Worm (Caenorhabditis elegans) whole organism, L2 larva: ENCODE results near the gene gst-41.

Source experiments
- C34F6.9 ChIP-seq: fragments of 150-350 bp; optimal IDR thresholded peaks from 2 replicates; lab custom pipeline; 2014; ENCODE audit warnings: missing biosample characterization, missing genetic modification characterization
- R02D3.7 ChIP-seq: fragments of 150-350 bp; optimal IDR thresholded peaks from 2 replicates; lab custom pipeline; 2014; ENCODE audit warnings: missing biosample characterization, missing genetic modification characterization
- Y55F3AM.14 ChIP-seq: fragments of 200-800 bp; sonication (Bioruptor generic); optimal IDR thresholded peaks from 2 replicates; lab custom pipeline; 2018; ENCODE audit warnings: mild to moderate bottlenecking, missing genetic modification characterization, missing compliant biosample characterization
- ZK546.5 ChIP-seq: sonication (generic microtip); optimal IDR thresholded peaks from 2 replicates; lab custom pipeline; 2017; ENCODE audit warnings: missing biosample characterization, missing genetic modification characterization
- alr-1 ChIP-seq: fragments of 150-350 bp; optimal IDR thresholded peaks from 2 replicates; lab custom pipeline; 2014; ENCODE audit warnings: missing biosample characterization, missing genetic modification characterization
- aly-2 ChIP-seq: fragments of 150-350 bp; optimal IDR thresholded peaks from 2 replicates; lab custom pipeline; 2014; ENCODE audit warnings: missing biosample characterization, missing genetic modification characterization
- ceh-82 ChIP-seq: fragments of 150-350 bp; optimal IDR thresholded peaks from 2 replicates; lab custom pipeline; 2014; ENCODE audit warnings: missing biosample characterization, missing genetic modification characterization
- dmd-4 ChIP-seq: sonication (generic microtip); optimal IDR thresholded peaks from 2 replicates; lab custom pipeline; 2017; ENCODE audit warnings: missing biosample characterization, missing genetic modification characterization
- egl-27 ChIP-seq: sonication (generic microtip); optimal IDR thresholded peaks from 3 replicates; lab custom pipeline; 2017; ENCODE audit warnings: missing biosample characterization, missing genetic modification reagents, missing genetic modification characterization
- elt-1 ChIP-seq: fragments of 150-350 bp; optimal IDR thresholded peaks from 2 replicates; lab custom pipeline; 2014; ENCODE audit warnings: missing biosample characterization, missing genetic modification characterization
- fos-1 ChIP-seq: fragments of 150-350 bp; optimal IDR thresholded peaks from 2 replicates; lab custom pipeline; 2014; ENCODE audit warnings: missing biosample characterization, missing genetic modification characterization
- gmeb-1 ChIP-seq: fragments of 150-350 bp; optimal IDR thresholded peaks from 2 replicates; lab custom pipeline; 2014; ENCODE audit warnings: missing biosample characterization, missing genetic modification characterization
- lin-11 ChIP-seq: fragments of 150-350 bp; sonication (generic microtip); optimal IDR thresholded peaks from 2 replicates; lab custom pipeline; 2014; ENCODE audit warnings: missing biosample characterization, missing genetic modification characterization, inconsistent platforms, mixed read lengths
- lin-13 ChIP-seq: fragments of 150-350 bp; optimal IDR thresholded peaks from 2 replicates; lab custom pipeline; 2014; ENCODE audit warnings: missing biosample characterization, missing genetic modification reagents, missing genetic modification characterization
- lin-39 ChIP-seq: fragments of 150-350 bp; optimal IDR thresholded peaks from 2 replicates; lab custom pipeline; 2014; ENCODE audit warnings: missing biosample characterization, missing genetic modification reagents, missing genetic modification characterization
- lsy-2 ChIP-seq, 2 experiments: fragments of 150-350 bp in 1 of 2; sonication (generic microtip) in 1 of 2; optimal IDR thresholded peaks; 2 replicates each; lab custom pipeline; 2014 to 2017; ENCODE audit warnings: missing biosample characterization in 2 of 2, missing genetic modification characterization in 2 of 2
- mab-5 ChIP-seq: fragments of 150-350 bp; optimal IDR thresholded peaks from 2 replicates; lab custom pipeline; 2014; ENCODE audit warnings: missing biosample characterization, missing genetic modification characterization
- mbf-1 ChIP-seq: sonication (generic microtip); optimal IDR thresholded peaks from 2 replicates; lab custom pipeline; 2017; ENCODE audit warnings: missing biosample characterization, missing genetic modification characterization
- mdl-1 ChIP-seq, 2 experiments: fragments of 150-350 bp in 1 of 2; sonication (generic microtip) in 1 of 2; optimal IDR thresholded peaks; 2 replicates each; lab custom pipeline; 2017; ENCODE audit warnings: missing biosample characterization in 2 of 2, missing genetic modification characterization in 2 of 2
- nhr-10 ChIP-seq: sonication (generic microtip); optimal IDR thresholded peaks from 2 replicates; lab custom pipeline; 2017; ENCODE audit warnings: missing biosample characterization, missing genetic modification characterization
- nhr-11 ChIP-seq: fragments of 150-350 bp; optimal IDR thresholded peaks from 2 replicates; lab custom pipeline; 2014; ENCODE audit warnings: missing biosample characterization, missing genetic modification characterization
- nhr-129 ChIP-seq: fragments of 150-350 bp; optimal IDR thresholded peaks from 2 replicates; lab custom pipeline; 2014; ENCODE audit warnings: missing biosample characterization, missing genetic modification characterization
- nhr-21 ChIP-seq: fragments of 150-350 bp; optimal IDR thresholded peaks from 2 replicates; lab custom pipeline; 2014; ENCODE audit warnings: missing biosample characterization, missing genetic modification characterization
- nhr-25 ChIP-seq: fragments of 150-350 bp; sonication (generic microtip); optimal IDR thresholded peaks from 3 replicates; lab custom pipeline; 2014; ENCODE audit warnings: missing biosample characterization, missing genetic modification characterization
- nhr-6 ChIP-seq: fragments of 150-350 bp; optimal IDR thresholded peaks from 2 replicates; lab custom pipeline; 2014; ENCODE audit warnings: missing biosample characterization, missing genetic modification characterization
- nhr-77 ChIP-seq: fragments of 150-350 bp; optimal IDR thresholded peaks from 2 replicates; lab custom pipeline; 2014; ENCODE audit warnings: missing biosample characterization, missing genetic modification characterization
- peb-1 ChIP-seq: fragments of 150-350 bp; optimal IDR thresholded peaks from 2 replicates; lab custom pipeline; 2014; ENCODE audit warnings: missing biosample characterization, missing genetic modification characterization
- sem-4 ChIP-seq: fragments of 150-350 bp; optimal IDR thresholded peaks from 2 replicates; lab custom pipeline; 2014; ENCODE audit warnings: missing biosample characterization, missing genetic modification reagents, missing genetic modification characterization
- sma-9 ChIP-seq, 2 experiments: fragments of 150-350 bp in 1 of 2; sonication (generic microtip) in 1 of 2; optimal IDR thresholded peaks; 2 replicates each; lab custom pipeline; 2014 to 2016; ENCODE audit warnings: missing genetic modification characterization in 2 of 2, mild to moderate bottlenecking in 1 of 2, missing biosample characterization in 1 of 2, missing compliant biosample characterization in 1 of 2, missing genetic modification reagents in 1 of 2, moderate library complexity in 1 of 2
- unc-39 ChIP-seq: fragments of 150-350 bp; optimal IDR thresholded peaks from 2 replicates; lab custom pipeline; 2014; ENCODE audit warnings: missing biosample characterization, missing genetic modification characterization
- unc-55 ChIP-seq: fragments of 150-350 bp; sonication (generic microtip); optimal IDR thresholded peaks from 3 replicates; lab custom pipeline; 2014; ENCODE audit warnings: missing biosample characterization, missing genetic modification reagents, missing genetic modification characterization
- unc-62 ChIP-seq: fragments of 150-350 bp; optimal IDR thresholded peaks from 2 replicates; lab custom pipeline; 2014; ENCODE audit warnings: missing biosample characterization, missing genetic modification reagents, missing genetic modification characterization
- zag-1 ChIP-seq: fragments of 150-350 bp; optimal IDR thresholded peaks from 2 replicates; lab custom pipeline; 2014; ENCODE audit warnings: missing biosample characterization, missing genetic modification characterization
- ztf-11 ChIP-seq: sonication (generic microtip); optimal IDR thresholded peaks from 2 replicates; lab custom pipeline; 2017; ENCODE audit warnings: missing biosample characterization, missing genetic modification characterization
- ztf-4 ChIP-seq: fragments of 150-350 bp; optimal IDR thresholded peaks from 2 replicates; lab custom pipeline; 2014; ENCODE audit warnings: missing biosample characterization, missing genetic modification characterization

Gene gst-41

ce11 chrV:7431016-7431415, 31.9 kb upstream of the gst-41 start, which contains the start of gene srw-71:
TSS of gene srw-71 (minus strand) at chrV:7431116.
- no peak for TF ChIP-seq mbf-1 (tag; lab: Kevin White, UChicago)
- TF ChIP-seq R02D3.7 (tag; lab: Kevin White, UChicago), result no peak
- no peak for TF ChIP-seq lin-39 (tag; lab: Kevin White, UChicago)
- TF ChIP-seq ceh-82 (tag; lab: Kevin White, UChicago), result no peak
- no peak for TF ChIP-seq nhr-10 (tag; lab: Kevin White, UChicago)
- TF ChIP-seq ztf-4 (tag; lab: Kevin White, UChicago), result no peak
- no peak for TF ChIP-seq lin-13 (GFP tag; lab: Kevin White, UChicago)
- no peak for TF ChIP-seq unc-55 (GFP tag; lab: Kevin White, UChicago)
- TF ChIP-seq mdl-1 (tag; optimal IDR thresholded peaks at IDR 0.05; lab: Kevin White, UChicago), result no peak
- TF ChIP-seq fos-1 (tag; lab: Kevin White, UChicago), result no peak
- no peak for TF ChIP-seq ztf-11
- no peak for TF ChIP-seq lsy-2 (tag; optimal IDR thresholded peaks at IDR 0.05; lab: Kevin White, UChicago)
- TF ChIP-seq aly-2 (tag; lab: Kevin White, UChicago), result no peak
- TF ChIP-seq unc-62 (GFP tag; lab: Kevin White, UChicago), result no peak
- TF ChIP-seq dmd-4 (tag; lab: Kevin White, UChicago), result no peak
- no peak for TF ChIP-seq nhr-21 (tag; lab: Kevin White, UChicago)
- TF ChIP-seq C34F6.9, result no peak
- TF ChIP-seq ZK546.5 (tag; lab: Kevin White, UChicago), result no peak

- TF ChIP-seq lin-11, result no peak
Observed at ce11 chrV:7428880-7429279, 29.8 kb upstream of the gst-41 start, which contains the start of gene srw-69. TSS of gene srw-69 (minus strand) at chrV:7428980.

- TF ChIP-seq egl-27 (no peak), nhr-25 (tag; lab: Kevin White, UChicago) (no peak), ztf-11 (no peak), Y55F3AM.14 (GFP tag; lab: Kevin White, UChicago) (no peak), sem-4 (tag; lab: Kevin White, UChicago) (no peak), ZK546.5 (tag; lab: Kevin White, UChicago) (no peak), nhr-21 (tag; lab: Kevin White, UChicago) (no peak), alr-1 (tag; lab: Kevin White, UChicago) (no peak), nhr-6 (tag; lab: Kevin White, UChicago) (no peak), unc-39 (tag; lab: Kevin White, UChicago) (no peak), nhr-129 (no peak), lin-39 (tag; lab: Kevin White, UChicago) (no peak), dmd-4 (tag; lab: Kevin White, UChicago) (no peak), nhr-10 (tag; lab: Kevin White, UChicago) (no peak), mab-5 (tag; lab: Kevin White, UChicago) (no peak)
Observed at ce11 chrV:7426594-7426993, 27.5 kb upstream of the gst-41 start, which contains the start of gene srw-68. TSS of gene srw-68 (minus strand) at chrV:7426694.

DNA sequence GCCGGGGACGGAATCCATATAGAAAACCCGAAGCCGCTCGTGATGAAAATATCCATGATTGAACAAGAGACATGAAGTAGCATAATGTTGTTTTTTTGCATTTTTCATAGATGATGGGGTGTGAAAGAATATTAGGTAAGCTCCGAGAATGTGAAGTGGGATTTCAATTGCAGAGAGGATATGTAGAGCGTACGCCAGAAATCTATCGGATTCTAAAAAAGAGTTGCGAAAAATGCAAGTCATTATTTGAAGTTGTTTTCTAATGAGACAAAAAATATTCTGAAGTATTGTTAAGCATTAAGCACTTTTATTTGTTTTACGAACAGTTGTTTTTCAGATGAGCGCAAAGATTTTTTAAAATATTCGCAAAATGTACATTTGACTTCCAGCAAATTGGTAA, 25.2 kb upstream of the gst-41 start, which contains the start of gene F18E3.10:
TSS of gene F18E3.10 (minus strand) at position 101 of the 400 bp plus-strand sequence.
- TF ChIP-seq lin-39 (tag; lab: Kevin White, UChicago) (no peak), elt-1 (tag; lab: Kevin White, UChicago) (no peak), unc-39 (tag; lab: Kevin White, UChicago) (no peak), nhr-129 (no peak), R02D3.7 (tag; lab: Kevin White, UChicago) (no peak), sma-9 (GFP tag; optimal IDR thresholded peaks at IDR 0.05; lab: Kevin White, UChicago) (no peak), sma-9 (tag; optimal IDR thresholded peaks at IDR 0.05; lab: Kevin White, UChicago) (no peak), peb-1 (tag; lab: Kevin White, UChicago) (no peak), alr-1 (tag; lab: Kevin White, UChicago) (no peak), dmd-4 (tag; lab: Kevin White, UChicago) (no peak), nhr-11 (tag; lab: Kevin White, UChicago) (no peak), zag-1 (tag; lab: Kevin White, UChicago) (no peak), nhr-77 (tag; lab: Kevin White, UChicago) (no peak), gmeb-1 (no peak)
